Fruit fly (Drosophila melanogaster): ENCODE results near the gene CG31676.

Gene CG31676

DNA sequence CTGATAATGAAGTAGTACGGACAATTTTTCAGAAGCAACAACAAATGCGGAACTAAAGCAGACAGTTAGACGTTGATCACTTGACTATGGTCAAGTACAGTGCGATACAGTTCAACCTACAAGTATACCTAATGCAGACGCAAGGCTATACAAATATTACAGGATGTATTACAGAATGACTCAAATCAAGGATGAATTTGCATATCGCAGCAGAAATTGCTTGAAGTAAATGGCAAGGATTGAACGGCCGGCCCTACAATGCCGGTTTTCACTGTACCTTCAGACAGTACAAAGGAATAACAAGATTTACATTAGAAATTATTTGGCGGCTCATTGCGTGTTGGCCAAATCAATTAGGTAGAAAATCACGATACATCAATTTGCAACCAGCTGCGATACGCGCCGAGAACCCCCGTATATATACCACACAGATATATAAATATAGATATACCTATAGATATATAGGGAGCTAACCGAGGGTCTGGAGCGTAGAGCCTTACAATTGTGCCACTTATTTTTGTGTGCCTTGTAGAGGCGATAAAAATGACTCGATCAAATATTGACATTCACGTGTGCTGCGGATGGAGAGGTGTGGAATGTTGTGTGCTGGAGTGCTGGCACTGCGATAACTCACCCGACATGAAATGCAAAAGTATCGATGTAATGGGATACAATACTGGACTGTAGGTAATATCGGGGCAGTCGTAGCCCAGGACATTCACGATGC, 41.0 kb downstream of the CG31676 start (continued):
- TF ChIP-seq CG18619 (GFP tag; optimal IDR thresholded peaks at IDR 0.05) (peak; percentile 40), ash1 (GFP tag; optimal IDR thresholded peaks at IDR 0.05) (no peak), jumu (GFP tag; optimal IDR thresholded peaks at IDR 0.05) (peak; percentile 55), Antp (GFP tag; optimal IDR thresholded peaks at IDR 0.05) (peak; percentile 67), D19B (GFP tag; optimal IDR thresholded peaks at IDR 0.05) (peak; percentile 31), Dad (GFP tag; optimal IDR thresholded peaks at IDR 0.05) (peak; percentile 17), her (GFP tag; optimal IDR thresholded peaks at IDR 0.05) (peak; percentile 39), sisA (GFP tag; IDR thresholded peaks at IDR 0.05) (peak; percentile 55), CG12104 (GFP tag; optimal IDR thresholded peaks at IDR 0.05) (no peak), CG30431 (GFP tag; optimal IDR thresholded peaks at IDR 0.05) (no peak), CG3065 (GFP tag; optimal IDR thresholded peaks at IDR 0.05) (no peak), pho (GFP tag; optimal IDR thresholded peaks at IDR 0.05) (peak; percentile 70), TFAM (GFP tag; optimal IDR thresholded peaks at IDR 0.05) (no peak), chinmo (GFP tag; IDR thresholded peaks at IDR 0.05; ENCODE audit: partially characterized antibody) (no peak), ind (GFP tag; optimal IDR thresholded peaks at IDR 0.05) (peak; percentile 63), CG10366 (GFP tag; IDR thresholded peaks at IDR 0.05) (peak; percentile 55), CG15514 (GFP tag; optimal IDR thresholded peaks at IDR 0.05) (peak; percentile 47), dmrt11E (tag; optimal IDR thresholded peaks at IDR 0.05) (no peak), tx (GFP tag; optimal IDR thresholded peaks at IDR 0.05) (no peak), CG2199 (GFP tag; IDR thresholded peaks at IDR 0.05) (no peak), Sin3A (optimal IDR thresholded peaks at IDR 0.05) (no peak), CG11247 (GFP tag; IDR thresholded peaks at IDR 0.05) (peak; percentile 48), al (GFP tag; IDR thresholded peaks at IDR 0.05) (peak; percentile 52), lola (GFP tag; optimal IDR thresholded peaks at IDR 0.05) (no peak), nom (GFP tag; optimal IDR thresholded peaks at IDR 0.05) (peak; percentile 18), tgo (GFP tag; IDR thresholded peaks at IDR 0.05) (no peak), onecut (GFP tag; IDR thresholded peaks at IDR 0.05) (no peak), D (optimal IDR thresholded peaks at IDR 0.05) (no peak), D (GFP tag; optimal IDR thresholded peaks at IDR 0.05) (no peak), grn (GFP tag; optimal IDR thresholded peaks at IDR 0.05) (no peak), en (GFP tag; optimal IDR thresholded peaks at IDR 0.05) (no peak), hth (optimal IDR thresholded peaks at IDR 0.05) (no peak), CG13424 (tag; optimal IDR thresholded peaks at IDR 0.05) (no peak), Xbp1 (GFP tag; optimal IDR thresholded peaks at IDR 0.05) (peak; percentile 50), CG10209 (GFP tag; optimal IDR thresholded peaks at IDR 0.05) (peak; percentile 44), zen (tag; optimal IDR thresholded peaks at IDR 0.05) (no peak), Gsc (GFP tag; IDR thresholded peaks at IDR 0.05) (no peak), Kr (GFP tag; optimal IDR thresholded peaks at IDR 0.05) (no peak), Fer1 (GFP tag; optimal IDR thresholded peaks at IDR 0.05) (peak; percentile 51), Hmx (GFP tag; optimal IDR thresholded peaks at IDR 0.05) (no peak), bigmax (GFP tag; optimal IDR thresholded peaks at IDR 0.05) (no peak), scrt (GFP tag; optimal IDR thresholded peaks at IDR 0.05) (peak; percentile 21), bsh (GFP tag; optimal IDR thresholded peaks at IDR 0.05) (peak in 1 of 2 experiments; percentile 22), fd64A (GFP tag; optimal IDR thresholded peaks at IDR 0.05) (no peak), CG16779 (GFP tag; IDR thresholded peaks at IDR 0.05) (peak; percentile 61; the same call in 1 of the 2 replicates), CG1529 (GFP tag; optimal IDR thresholded peaks at IDR 0.05) (no peak), Drgx (GFP tag; IDR thresholded peaks at IDR 0.05) (0 out of 2 replicates have a peak, but pooled peaks have one; percentile 6), prd (optimal IDR thresholded peaks at IDR 0.05) (no peak), prd (GFP tag; IDR thresholded peaks at IDR 0.05) (peak; percentile 74), Bgb (GFP tag; IDR thresholded peaks at IDR 0.05; ENCODE audit: partially characterized antibody) (no peak), zfh2 (GFP tag; optimal IDR thresholded peaks at IDR 0.05) (peak; percentile 61)

Data from whole organism, embryonic.